Fruit fly (Drosophila melanogaster) whole organism, embryonic: ENCODE results near the gene Lip3.

Experiments
- ATbp ChIP-seq: fragments of 200-800 bp; sonication (Bioruptor generic); optimal IDR thresholded peaks from 2 replicates; lab custom pipeline; 2017; ENCODE audit warnings: missing biosample characterization, mild to moderate bottlenecking, missing genetic modification characterization, missing genetic modification reagents
- Atf3 ChIP-seq: fragments of 200-800 bp; sonication (Bioruptor generic); optimal IDR thresholded peaks from 3 replicates; lab custom pipeline; 2016; ENCODE audit warnings: missing biosample characterization, missing genetic modification characterization
- C15 ChIP-seq: fragments of 200-800 bp; sonication (Bioruptor generic); IDR thresholded peaks from 3 replicates; pipeline ENCODE4 v1.3.6; 2022; ENCODE audit warnings: missing biosample characterization, missing genetic modification characterization
- CG10267 ChIP-seq: fragments of 200-800 bp; sonication (Bioruptor generic); optimal IDR thresholded peaks from 2 replicates; lab custom pipeline; 2018; ENCODE audit warnings: missing biosample characterization, mild to moderate bottlenecking, missing genetic modification characterization, moderate library complexity
- CG10462 ChIP-seq: fragments of 200-800 bp; sonication (Bioruptor generic); optimal IDR thresholded peaks from 2 replicates; lab custom pipeline; 2016; ENCODE audit warnings: missing biosample characterization, missing genetic modification characterization
- CG10543 ChIP-seq: fragments of 200-800 bp; sonication (Bioruptor generic); optimal IDR thresholded peaks from 3 replicates; lab custom pipeline; 2017; ENCODE audit warnings: missing biosample characterization, mild to moderate bottlenecking, missing genetic modification characterization, moderate library complexity
- CG12071 ChIP-seq: fragments of 200-800 bp; sonication (Bioruptor generic); optimal IDR thresholded peaks from 3 replicates; lab custom pipeline; 2018; ENCODE audit warnings: missing biosample characterization, mild to moderate bottlenecking, missing genetic modification characterization
- CG13424 ChIP-seq: fragments of 200-800 bp; sonication (Bioruptor generic); optimal IDR thresholded peaks from 2 replicates; lab custom pipeline; 2019; ENCODE audit warnings: missing biosample characterization, mild to moderate bottlenecking, missing genetic modification characterization, moderate library complexity
- CG14014 ChIP-seq: fragments of 200-800 bp; sonication (Bioruptor generic); IDR thresholded peaks from 2 replicates; pipeline ENCODE4 v1.3.6; 2022; ENCODE audit warnings: missing biosample characterization, missing genetic modification characterization
- CG14667 ChIP-seq: fragments of 200-800 bp; sonication (Bioruptor generic); IDR thresholded peaks from 2 replicates; pipeline ENCODE4 v1.3.6; 2022; ENCODE audit warnings: missing biosample characterization, missing genetic modification characterization
- CG14710 ChIP-seq: fragments of 200-800 bp; sonication (Bioruptor generic); optimal IDR thresholded peaks from 3 replicates; lab custom pipeline; 2019; ENCODE audit warnings: missing biosample characterization, mild to moderate bottlenecking, missing genetic modification characterization, moderate library complexity
- CG17361 ChIP-seq: fragments of 200-800 bp; sonication (Bioruptor generic); IDR thresholded peaks from 3 replicates; pipeline ENCODE4 v1.3.6; 2022; ENCODE audit warnings: missing biosample characterization, missing genetic modification characterization
- CG18599 ChIP-seq: fragments of 200-800 bp; sonication (Bioruptor generic); optimal IDR thresholded peaks from 3 replicates; lab custom pipeline; 2017; ENCODE audit warnings: missing biosample characterization, missing genetic modification characterization, mild to moderate bottlenecking, moderate library complexity, missing genetic modification reagents
- CG18619 ChIP-seq: fragments of 200-800 bp; sonication (Bioruptor generic); optimal IDR thresholded peaks from 3 replicates; lab custom pipeline; 2017; ENCODE audit warnings: missing biosample characterization, mild to moderate bottlenecking, missing genetic modification characterization
- CG2202 ChIP-seq: fragments of 200-800 bp; sonication (Bioruptor generic); optimal IDR thresholded peaks from 2 replicates; lab custom pipeline; 2018; ENCODE audit warnings: missing biosample characterization, mild to moderate bottlenecking, missing genetic modification characterization
- CG2889 ChIP-seq: fragments of 200-800 bp; sonication (Bioruptor generic); IDR thresholded peaks from 3 replicates; pipeline ENCODE4 v1.3.6; 2022; ENCODE audit warnings: missing biosample characterization, missing genetic modification characterization
- CG3065 ChIP-seq: fragments of 200-800 bp; sonication (Bioruptor generic); optimal IDR thresholded peaks from 2 replicates; lab custom pipeline; 2016; ENCODE audit warnings: missing biosample characterization, missing genetic modification characterization
- CG32532 ChIP-seq: fragments of 200-800 bp; sonication (Bioruptor generic); IDR thresholded peaks from 2 replicates; pipeline ENCODE4 v1.3.6; 2022; ENCODE audit warnings: missing biosample characterization, missing genetic modification characterization
- CG32767 ChIP-seq: fragments of 200-800 bp; sonication (Bioruptor generic); IDR thresholded peaks from 2 replicates; pipeline ENCODE4 v1.3.6; 2022; ENCODE audit warnings: missing biosample characterization, missing genetic modification characterization
- CG33213 ChIP-seq: fragments of 200-800 bp; sonication (Bioruptor generic); optimal IDR thresholded peaks from 3 replicates; lab custom pipeline; 2016; ENCODE audit warnings: missing biosample characterization, missing genetic modification characterization
- CG33557 ChIP-seq: fragments of 200-800 bp; sonication (Bioruptor generic); optimal IDR thresholded peaks from 2 replicates; lab custom pipeline; 2019; ENCODE audit warnings: missing biosample characterization, mild to moderate bottlenecking, missing genetic modification characterization, moderate library complexity
- CG3847 ChIP-seq: fragments of 200-800 bp; sonication (Bioruptor generic); IDR thresholded peaks from 2 replicates; pipeline ENCODE4 v1.3.6; 2022; ENCODE audit warnings: missing biosample characterization, missing genetic modification characterization
- CG6813 ChIP-seq: fragments of 200-800 bp; sonication (Bioruptor generic); optimal IDR thresholded peaks from 2 replicates; lab custom pipeline; 2017; ENCODE audit warnings: missing biosample characterization, missing genetic modification characterization, mild to moderate bottlenecking, moderate library complexity, missing genetic modification reagents
- CG7556 ChIP-seq: fragments of 200-800 bp; sonication (Bioruptor generic); optimal IDR thresholded peaks from 2 replicates; lab custom pipeline; 2017; ENCODE audit warnings: missing biosample characterization, mild to moderate bottlenecking, missing genetic modification characterization
- HLH4C ChIP-seq: fragments of 200-800 bp; sonication (Bioruptor generic); IDR thresholded peaks from 3 replicates; pipeline ENCODE4 v1.3.6; 2022; ENCODE audit warnings: missing biosample characterization, missing genetic modification characterization; ENCODE audit not compliant: partially characterized antibody
- Hr51 ChIP-seq, 2 experiments: fragments of 200-800 bp; sonication (Bioruptor generic); optimal IDR thresholded peaks; 2 replicates in 1 of 2; 3 replicates in 1 of 2; lab custom pipeline; 2016 to 2018; ENCODE audit warnings: missing biosample characterization in 2 of 2, missing genetic modification characterization in 2 of 2, mild to moderate bottlenecking in 1 of 2, moderate library complexity in 1 of 2
- Jarid2 ChIP-seq: fragments of 200-800 bp; sonication (Bioruptor generic); optimal IDR thresholded peaks from 3 replicates; lab custom pipeline; 2017; ENCODE audit warnings: mild to moderate bottlenecking, missing biosample characterization, missing genetic modification reagents, missing genetic modification characterization
- Kr ChIP-seq: fragments of 200-800 bp; sonication (Bioruptor generic); optimal IDR thresholded peaks from 2 replicates; lab custom pipeline; 2017; ENCODE audit warnings: missing biosample characterization, mild to moderate bottlenecking, missing genetic modification characterization
- Nf-YC ChIP-seq: fragments of 200-800 bp; optimal IDR thresholded peaks from 3 replicates; lab custom pipeline; 2019; ENCODE audit warnings: missing biosample characterization, mild to moderate bottlenecking, missing genetic modification characterization, moderate library complexity
- NfI ChIP-seq: fragments of 200-800 bp; sonication (Bioruptor generic); optimal IDR thresholded peaks from 3 replicates; lab custom pipeline; 2018; ENCODE audit warnings: missing biosample characterization, mild to moderate bottlenecking, missing genetic modification characterization, moderate library complexity
- Poxn ChIP-seq: fragments of 200-800 bp; sonication (Bioruptor generic); IDR thresholded peaks from 2 replicates; pipeline ENCODE4 v1.3.6; 2022; ENCODE audit warnings: missing biosample characterization, missing genetic modification characterization
- Sry-β ChIP-seq: fragments of 200-800 bp; sonication (Bioruptor generic); optimal IDR thresholded peaks from 2 replicates; lab custom pipeline; 2018; ENCODE audit warnings: missing biosample characterization, mild to moderate bottlenecking, missing genetic modification characterization, moderate library complexity
- Ssrp ChIP-seq: fragments of 200-800 bp; sonication (Bioruptor generic); optimal IDR thresholded peaks from 2 replicates; lab custom pipeline; 2018; ENCODE audit warnings: missing biosample characterization, mild to moderate bottlenecking, missing genetic modification characterization, moderate library complexity
- TFAM ChIP-seq: fragments of 200-800 bp; sonication (Bioruptor generic); optimal IDR thresholded peaks from 2 replicates; lab custom pipeline; 2017; ENCODE audit warnings: missing biosample characterization, missing genetic modification characterization, inconsistent platforms
- bab2 ChIP-seq: fragments of 200-800 bp; sonication (Bioruptor generic); optimal IDR thresholded peaks from 2 replicates; lab custom pipeline; 2016; ENCODE audit warnings: missing biosample characterization, missing genetic modification characterization
- btn ChIP-seq: fragments of 200-800 bp; sonication (Bioruptor generic); optimal IDR thresholded peaks from 2 replicates; lab custom pipeline; 2016; ENCODE audit warnings: missing biosample characterization, missing genetic modification characterization
- crc ChIP-seq: fragments of 200-800 bp; sonication (Bioruptor generic); optimal IDR thresholded peaks from 2 replicates; lab custom pipeline; 2016; ENCODE audit warnings: missing biosample characterization, missing genetic modification characterization
- danr ChIP-seq: fragments of 200-800 bp; sonication (Bioruptor generic); IDR thresholded peaks from 2 replicates; pipeline ENCODE4 v1.3.6; 2022; ENCODE audit warnings: missing biosample characterization, missing genetic modification characterization
- dpn ChIP-seq, 2 experiments: fragments of 200-800 bp; sonication (Bioruptor generic); optimal IDR thresholded peaks; 3 replicates each; lab custom pipeline; 2016; ENCODE audit warnings: missing biosample characterization in 2 of 2, missing genetic modification characterization in 2 of 2
- emc ChIP-seq: fragments of 200-800 bp; sonication (Bioruptor generic); optimal IDR thresholded peaks from 2 replicates; lab custom pipeline; 2016; ENCODE audit warnings: missing biosample characterization, missing genetic modification characterization
- fu2 ChIP-seq: fragments of 200-800 bp; sonication (Bioruptor generic); optimal IDR thresholded peaks from 2 replicates; lab custom pipeline; 2016; ENCODE audit warnings: missing biosample characterization, missing genetic modification characterization
- gsb ChIP-seq: fragments of 200-800 bp; sonication (Bioruptor generic); IDR thresholded peaks from 2 replicates; pipeline ENCODE4 v1.3.6; 2022; ENCODE audit warnings: missing biosample characterization, missing genetic modification characterization
- ham ChIP-seq: fragments of 200-800 bp; sonication (Bioruptor generic); IDR thresholded peaks from 2 replicates; pipeline ENCODE4 v1.3.6; 2022; ENCODE audit warnings: missing biosample characterization, missing genetic modification characterization
- onecut ChIP-seq: fragments of 200-800 bp; sonication (Bioruptor generic); IDR thresholded peaks from 2 replicates; pipeline ENCODE4 v1.3.6; 2022; ENCODE audit warnings: missing biosample characterization, missing genetic modification characterization
- sd ChIP-seq: fragments of 200-800 bp; sonication (Bioruptor generic); optimal IDR thresholded peaks from 3 replicates; lab custom pipeline; 2018; ENCODE audit warnings: missing biosample characterization, mild to moderate bottlenecking, missing genetic modification characterization, moderate library complexity
- sr ChIP-seq: fragments of 200-800 bp; sonication (Bioruptor generic); IDR thresholded peaks from 3 replicates; pipeline ENCODE4 v1.3.6; 2022; ENCODE audit warnings: missing biosample characterization, missing genetic modification characterization
- vvl ChIP-seq: fragments of 200-800 bp; sonication (Bioruptor generic); IDR thresholded peaks from 2 replicates; pipeline ENCODE4 v1.3.6; 2022; ENCODE audit warnings: missing biosample characterization, missing genetic modification characterization

The Lip3 gene

dm6 chr3R:13364175-13365174 is 7.2 kb downstream of the Lip3 start, which contains the start of gene Dic1 (continued):
- TF ChIP-seq C15 (GFP tag; lab: Robert Waterston, UW) (peak; percentile 65; the same call in 2 of the 3 replicates), Atf3 (GFP tag; lab: Kevin White, UChicago) (peak; percentile 88), CG14667 (peak; percentile 74), CG3847 (peak; percentile 94), CG17361 (peak; percentile 99), crc (GFP tag; lab: Kevin White, UChicago) (peak; percentile 75), gsb (peak; percentile 75), Jarid2 (GFP tag; lab: Kevin White, UChicago) (peak; percentile 88), bab2 (GFP tag; lab: Kevin White, UChicago) (peak; percentile 90), ATbp (GFP tag; lab: Kevin White, UChicago) (peak; percentile 96), CG6813 (peak; percentile 93), btn (GFP tag; lab: Kevin White, UChicago) (peak; percentile 74), CG10267 (tag; lab: Kevin White, UChicago) (peak; percentile 95), TFAM (peak; percentile 65), dpn (GFP tag; optimal IDR thresholded peaks at IDR 0.05; lab: Kevin White, UChicago) (peak; percentile 93 to 95), CG14014 (GFP tag; lab: Robert Waterston, UW) (peak; percentile 87), CG2889 (peak; percentile 79), ham (GFP tag; lab: Robert Waterston, UW) (peak; percentile 64; the same call in 1 of the 2 replicates), Kr (peak; percentile 79), CG12071 (peak; percentile 89), CG18619 (peak; percentile 98), Nf-YC (tag; lab: Kevin White, UChicago) (peak; percentile 87), sd (tag; lab: Kevin White, UChicago) (peak; percentile 83), CG7556 (GFP tag; lab: Kevin White, UChicago) (peak; percentile 99), CG10462 (GFP tag; lab: Kevin White, UChicago) (peak; percentile 94), CG32767 (GFP tag; lab: Robert Waterston, UW) (peak; percentile 92), vvl (GFP tag; lab: Robert Waterston, UW) (peak; percentile 94), CG10543 (GFP tag; lab: Kevin White, UChicago) (peak; percentile 98), Poxn (GFP tag; lab: Robert Waterston, UW) (peak; percentile 84), Hr51 (GFP tag; optimal IDR thresholded peaks at IDR 0.05; lab: Kevin White, UChicago) (peak; percentile 91 to 98), CG33557 (GFP tag; lab: Kevin White, UChicago) (peak; percentile 90), CG14710 (tag; lab: Kevin White, UChicago) (peak; percentile 98), fu2 (GFP tag; lab: Kevin White, UChicago) (peak; percentile 91), onecut (GFP tag; lab: Robert Waterston, UW) (peak; percentile 88), CG2202 (tag; lab: Kevin White, UChicago) (peak; percentile 89), CG33213 (peak; percentile 78), CG18599 (GFP tag; lab: Kevin White, UChicago) (peak; percentile 98), emc (GFP tag; lab: Kevin White, UChicago) (peak; percentile 84), Sry-β (peak; percentile 63), Ssrp (tag; lab: Kevin White, UChicago) (peak; percentile 97), CG13424 (tag; lab: Kevin White, UChicago) (peak; percentile 98), CG3065 (GFP tag; lab: Kevin White, UChicago) (peak; percentile 61), HLH4C (GFP tag; lab: Robert Waterston, UW) (peak; percentile 53; the same call in 1 of the 3 replicates), NfI (GFP tag; lab: Kevin White, UChicago) (peak; percentile 97), CG32532 (peak; percentile 93), danr (GFP tag; lab: Robert Waterston, UW) (peak; percentile 85), sr (GFP tag; lab: Robert Waterston, UW) (peak; percentile 80)
